Fruit fly (Drosophila melanogaster): Measurements from ENCODE around the gene CG31624.

The CG31624 gene

DNA sequence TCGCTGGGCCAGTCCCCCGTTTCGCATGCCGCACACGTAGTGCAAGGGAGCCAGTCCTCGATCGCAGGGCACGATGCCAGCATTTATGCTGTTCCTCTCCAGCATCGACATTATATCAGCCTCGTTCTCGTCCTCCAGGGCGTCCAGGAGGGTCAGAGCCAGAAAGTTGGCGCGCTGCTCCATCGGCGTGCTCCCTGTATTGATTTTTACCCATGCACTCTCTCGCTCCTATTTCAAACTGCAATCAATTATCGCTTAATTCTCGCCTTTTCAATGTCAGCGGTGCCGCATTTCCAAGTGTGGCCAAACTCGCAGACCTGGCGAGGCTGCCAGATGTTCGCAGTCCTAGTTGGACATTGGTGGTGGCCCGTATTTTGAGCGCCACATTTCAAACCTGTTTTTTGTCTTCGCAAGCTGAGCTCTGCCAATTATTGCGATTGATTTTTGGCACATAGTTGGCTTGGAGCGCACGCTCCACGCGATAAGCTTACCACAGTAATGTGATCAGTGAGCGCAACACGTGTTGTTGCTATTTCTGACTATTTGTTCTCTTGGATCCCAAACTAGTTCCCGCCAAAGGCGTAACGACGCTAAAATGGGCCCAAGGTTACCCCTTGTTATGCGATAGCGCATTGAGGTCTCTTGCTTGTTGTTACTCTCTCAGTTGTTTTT lies 18.2 kb upstream of the CG31624 start, which contains the start of gene CG8679 (continued):
- TF ChIP-seq CG12659 (GFP tag; optimal IDR thresholded peaks at IDR 0.05) (peak; percentile 45), hbn (GFP tag; IDR thresholded peaks at IDR 0.05; ENCODE audit: partially characterized antibody) (no peak), CG2120 (GFP tag; optimal IDR thresholded peaks at IDR 0.05) (no peak), Hr3 (GFP tag; optimal IDR thresholded peaks at IDR 0.05) (peak; percentile 32), tx (GFP tag; optimal IDR thresholded peaks at IDR 0.05) (no peak), NC2β (GFP tag; optimal IDR thresholded peaks at IDR 0.05) (no peak), btn (GFP tag; optimal IDR thresholded peaks at IDR 0.05) (no peak), pita (GFP tag; optimal IDR thresholded peaks at IDR 0.05) (no peak), ci (GFP tag; IDR thresholded peaks at IDR 0.05) (no peak), sens-2 (GFP tag; IDR thresholded peaks at IDR 0.05) (no peak), row (GFP tag; IDR thresholded peaks at IDR 0.05) (peak; percentile 40; the same call in 2 of the 3 replicates), CG9215 (GFP tag; IDR thresholded peaks at IDR 0.05) (no peak), Stat92E (GFP tag; optimal IDR thresholded peaks at IDR 0.05) (peak in 1 of 3 experiments; percentile 38), Dip2 (GFP tag; IDR thresholded peaks at IDR 0.05) (no peak), B-H1 (GFP tag; IDR thresholded peaks at IDR 0.05) (no peak), Sry-δ (GFP tag; optimal IDR thresholded peaks at IDR 0.05) (peak; percentile 73), sima (GFP tag; optimal IDR thresholded peaks at IDR 0.05) (no peak), abd-A (tag; optimal IDR thresholded peaks at IDR 0.05) (no peak), HmgZ (tag; optimal IDR thresholded peaks at IDR 0.05) (peak; percentile 60), mam (GFP tag; optimal IDR thresholded peaks at IDR 0.05) (no peak), CG17361 (GFP tag; IDR thresholded peaks at IDR 0.05) (no peak), unc-4 (GFP tag; IDR thresholded peaks at IDR 0.05; ENCODE audit: partially characterized antibody) (peak; percentile 49), org-1 (GFP tag; optimal IDR thresholded peaks at IDR 0.05) (peak; percentile 40), Vsx1 (GFP tag; optimal IDR thresholded peaks at IDR 0.05) (no peak), CG10654 (GFP tag; optimal IDR thresholded peaks at IDR 0.05) (no peak), hb (GFP tag; IDR thresholded peaks at IDR 0.05; ENCODE audit: partially characterized antibody) (no peak), CG10147 (GFP tag; optimal IDR thresholded peaks at IDR 0.05) (no peak), CG12299 (tag; optimal IDR thresholded peaks at IDR 0.05) (no peak), crp (GFP tag; optimal IDR thresholded peaks at IDR 0.05) (peak in 1 of 2 experiments; percentile 35), Awh (GFP tag; IDR thresholded peaks at IDR 0.05) (no peak), CG6272 (GFP tag; IDR thresholded peaks at IDR 0.05) (no peak), shn (GFP tag; optimal IDR thresholded peaks at IDR 0.05) (no peak), luna (GFP tag; optimal IDR thresholded peaks at IDR 0.05) (no peak), danr (GFP tag; IDR thresholded peaks at IDR 0.05) (no peak), CG7745 (tag; optimal IDR thresholded peaks at IDR 0.05) (no peak), CG8944 (GFP tag; optimal IDR thresholded peaks at IDR 0.05) (no peak), CG31441 (GFP tag; IDR thresholded peaks at IDR 0.05) (no peak), ro (GFP tag; IDR thresholded peaks at IDR 0.05) (no peak), CG6683 (GFP tag; optimal IDR thresholded peaks at IDR 0.05) (no peak), CG11398 (GFP tag; optimal IDR thresholded peaks at IDR 0.05) (peak; percentile 31), CG16863 (GFP tag; optimal IDR thresholded peaks at IDR 0.05) (no peak), Max (GFP tag; optimal IDR thresholded peaks at IDR 0.05) (no peak), CG2875 (GFP tag; optimal IDR thresholded peaks at IDR 0.05) (no peak), CG17912 (GFP tag; optimal IDR thresholded peaks at IDR 0.05) (no peak), salm (tag; optimal IDR thresholded peaks at IDR 0.05) (no peak), CG30431 (GFP tag; optimal IDR thresholded peaks at IDR 0.05) (no peak), NFAT (GFP tag; IDR thresholded peaks at IDR 0.05) (no peak), Drgx (GFP tag; IDR thresholded peaks at IDR 0.05) (no peak), Dad (GFP tag; optimal IDR thresholded peaks at IDR 0.05) (no peak), nom (GFP tag; optimal IDR thresholded peaks at IDR 0.05) (peak; percentile 20), CG15696 (tag; optimal IDR thresholded peaks at IDR 0.05) (no peak)
